ENCODE assay signal across 4 worm cellular contexts in the genomic region with DNA sequence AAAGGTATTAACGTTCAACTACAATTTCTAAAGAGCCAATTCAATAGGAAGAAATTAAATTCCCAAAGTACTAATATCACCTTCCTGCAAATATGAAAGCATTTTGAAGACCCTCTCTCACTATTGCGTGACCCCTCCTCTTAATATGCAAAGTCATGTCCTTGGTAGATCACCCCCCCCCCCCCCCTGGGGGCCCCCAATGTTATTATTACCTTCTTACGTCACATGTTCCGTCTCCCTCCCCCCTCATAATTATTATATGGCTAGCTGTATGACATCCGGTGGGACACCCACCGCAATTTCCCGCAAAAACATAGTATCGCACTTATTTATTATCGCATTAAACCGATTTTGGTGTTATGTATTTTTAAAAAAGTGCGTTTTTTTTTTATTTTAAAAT.
A peak's percentile ranks its signal among the peaks of the same experiment; 100 is the strongest.
TF ChIP-seq lines count a peak whose summit lies in the region.

No protein-coding gene starts in this region.

TF ChIP-seq in whole organism, L1 larva, 84 proteins besides CTCF, POLR2A, EP300 and RAD21:
- TF ChIP-seq fkh-8 (tag; optimal IDR thresholded peaks at IDR 0.05; lab: Kevin White, UChicago) (peak; percentile 10), pax-3 (tag; optimal IDR thresholded peaks at IDR 0.05; lab: Kevin White, UChicago) (no peak)

TF ChIP-seq in whole organism, L3 larva, 47 proteins besides CTCF, POLR2A, EP300 and RAD21:
- TF ChIP-seq unc-62 (GFP tag; optimal IDR thresholded peaks at IDR 0.05; lab: Kevin White, UChicago) (no peak), lin-39 (tag; optimal IDR thresholded peaks at IDR 0.05; lab: Kevin White, UChicago) (peak; percentile 29)

TF ChIP-seq in whole organism, early embryonic, 17 proteins besides CTCF, POLR2A, EP300 and RAD21:
- TF ChIP-seq sea-1 (GFP tag; conservative IDR thresholded peaks at IDR 0.05; lab: Robert Waterston, UW) (0 out of 2 replicates have a peak, but pooled peaks have one; percentile 41), hmg-4 (GFP tag; optimal IDR thresholded peaks at IDR 0.05; lab: Kevin White, UChicago) (peak; percentile 4), hmbx-1 (tag; optimal IDR thresholded peaks at IDR 0.05; lab: Kevin White, UChicago) (no peak)

TF ChIP-seq in whole organism, mixed stage, embryonic, 35 proteins besides CTCF, POLR2A, EP300 and RAD21:
- TF ChIP-seq hlh-1 (tag; optimal IDR thresholded peaks at IDR 0.05; lab: Kevin White, UChicago) (no peak), snpc-4 (tag; optimal IDR thresholded peaks at IDR 0.05; lab: Kevin White, UChicago) (no peak), bed-3 (GFP tag; optimal IDR thresholded peaks at IDR 0.05; lab: Kevin White, UChicago) (no peak), sptf-1 (tag; optimal IDR thresholded peaks at IDR 0.05; lab: Kevin White, UChicago) (peak; percentile 50), nhr-28 (tag; optimal IDR thresholded peaks at IDR 0.05; lab: Kevin White, UChicago) (no peak), unc-120 (tag; optimal IDR thresholded peaks at IDR 0.05; lab: Kevin White, UChicago; ENCODE audit: poor library complexity, severe bottlenecking) (no peak), elt-1 (tag; optimal IDR thresholded peaks at IDR 0.05; lab: Kevin White, UChicago; ENCODE audit: borderline replicate concordance, insufficient read depth) (no peak), drap-1 (GFP tag; optimal IDR thresholded peaks at IDR 0.05; lab: Kevin White, UChicago) (no peak), ztf-11 (tag; optimal IDR thresholded peaks at IDR 0.05; lab: Kevin White, UChicago) (no peak), mab-5 (tag; optimal IDR thresholded peaks at IDR 0.05; lab: Kevin White, UChicago) (no peak), ceh-39 (tag; optimal IDR thresholded peaks at IDR 0.05; lab: Kevin White, UChicago) (no peak), ham-2 (GFP tag; optimal IDR thresholded peaks at IDR 0.05; lab: Kevin White, UChicago) (no peak), zip-8 (tag; optimal IDR thresholded peaks at IDR 0.05; lab: Kevin White, UChicago) (peak; percentile 55), nhr-76 (tag; optimal IDR thresholded peaks at IDR 0.05; lab: Kevin White, UChicago) (no peak), M03D4.4 (tag; optimal IDR thresholded peaks at IDR 0.05; lab: Kevin White, UChicago) (no peak), nhr-12 (tag; optimal IDR thresholded peaks at IDR 0.05; lab: Kevin White, UChicago) (no peak), mls-2 (tag; optimal IDR thresholded peaks at IDR 0.05; lab: Kevin White, UChicago) (peak; percentile 30), nhr-2 (tag; optimal IDR thresholded peaks at IDR 0.05; lab: Kevin White, UChicago) (peak; percentile 73), blmp-1 (tag; optimal IDR thresholded peaks at IDR 0.05; lab: Kevin White, UChicago) (no peak)

Comparison
In these comparisons a context has a peak if more than half of its experiments do, and no peak if none do; other contexts are left out.
1. Of the 26 proteins assayed by ChIP-seq in both whole organism, L1 larva and whole organism, L3 larva: peak only in whole organism, L1 larva: none; only in whole organism, L3 larva: lin-39; in both: none; in neither: 25.